Worm (Caenorhabditis elegans): ENCODE results near the gene ZC21.8.

DNA sequence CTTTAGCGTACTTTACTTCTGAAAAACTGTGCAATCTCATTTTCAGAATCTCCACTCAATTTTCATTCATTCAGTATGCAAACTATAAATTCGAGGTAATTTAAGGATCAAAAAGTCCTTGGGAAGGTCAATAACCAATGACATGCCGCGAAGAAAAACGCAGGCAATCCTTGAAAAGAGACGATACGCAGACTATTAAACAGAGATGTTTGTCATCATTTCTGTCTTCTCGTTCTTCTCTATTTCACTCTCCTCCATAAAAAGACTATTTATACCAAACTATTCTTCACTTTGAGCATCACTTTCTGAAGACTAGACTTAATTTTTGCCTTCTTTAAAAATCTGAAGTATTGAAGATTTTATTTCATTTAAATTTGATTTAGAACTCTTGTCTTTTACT is 32.3 kb upstream of the ZC21.8 start, which contains the start of gene C02D5.4:
- no peak for TF ChIP-seq ztf-29 (GFP tag; IDR thresholded peaks at IDR 0.05)
- no peak for TF ChIP-seq tab-1 (GFP tag; IDR thresholded peaks at IDR 0.05)

Data from whole organism, midembryonic.